Worm (Caenorhabditis elegans): ENCODE results near the gene rap-3.

rap-3 gene

ce11 chrIV:11149454-11150163 is 27.5 kb upstream of the rap-3 start, which contains the start of the genes F01G4.6 and pfd-1 (continued):
- TF ChIP-seq ama-1 (optimal IDR thresholded peaks at IDR 0.05) (peak; percentile 46), fkh-10 (GFP tag; optimal IDR thresholded peaks at IDR 0.05) (peak; percentile 89), nhr-19 (GFP tag; conservative IDR thresholded peaks at IDR 0.05) (peak; percentile 100), mdl-1 (tag; optimal IDR thresholded peaks at IDR 0.05) (peak in 1 of 2 experiments; percentile 82), ces-1 (GFP tag; optimal IDR thresholded peaks at IDR 0.05) (no peak), ceh-88 (GFP tag; IDR thresholded peaks at IDR 0.05) (peak; percentile 91), ceh-63 (GFP tag; optimal IDR thresholded peaks at IDR 0.05) (no peak), lin-39 (tag; optimal IDR thresholded peaks at IDR 0.05) (peak; percentile 58), mep-1 (tag; optimal IDR thresholded peaks at IDR 0.05) (peak; percentile 92), efl-3 (GFP tag; optimal IDR thresholded peaks at IDR 0.05) (no peak), alr-1 (tag; optimal IDR thresholded peaks at IDR 0.05; ENCODE audit: borderline replicate concordance) (no peak), egl-13 (tag; optimal IDR thresholded peaks at IDR 0.05) (peak; percentile 89), nhr-90 (tag; optimal IDR thresholded peaks at IDR 0.05; ENCODE audit: poor library complexity) (peak; percentile 92), hlh-17 (GFP tag; optimal IDR thresholded peaks at IDR 0.05; ENCODE audit: borderline replicate concordance) (no peak), unc-86 (tag; optimal IDR thresholded peaks at IDR 0.05) (peak; percentile 86), grh-1 (GFP tag; IDR thresholded peaks at IDR 0.05) (peak; percentile 84), skn-1 (tag; optimal IDR thresholded peaks at IDR 0.05) (peak; percentile 88), sup-37 (GFP tag; optimal IDR thresholded peaks at IDR 0.05) (peak; percentile 37), hlh-4 (tag; optimal IDR thresholded peaks at IDR 0.05) (no peak), ztf-11 (tag; optimal IDR thresholded peaks at IDR 0.05) (peak in 1 of 2 experiments; percentile 81), nhr-237 (tag; optimal IDR thresholded peaks at IDR 0.05) (peak; percentile 85), isw-1 (GFP tag; IDR thresholded peaks at IDR 0.05) (peak; percentile 95), nhr-28 (tag; optimal IDR thresholded peaks at IDR 0.05) (no peak), dpl-1 (GFP tag; optimal IDR thresholded peaks at IDR 0.05) (peak; percentile 83 to 86 (median 86)), nhr-11 (tag; optimal IDR thresholded peaks at IDR 0.05) (peak; percentile 90), swsn-7 (tag; optimal IDR thresholded peaks at IDR 0.05) (peak; percentile 95), lin-15B (tag; optimal IDR thresholded peaks at IDR 0.05) (peak; percentile 86), ceh-82 (tag; optimal IDR thresholded peaks at IDR 0.05) (peak; percentile 95 to 97 (median 97)), tlp-1 (tag; optimal IDR thresholded peaks at IDR 0.05) (no peak), blmp-1 (tag; optimal IDR thresholded peaks at IDR 0.05) (peak; percentile 88), sox-4 (tag; optimal IDR thresholded peaks at IDR 0.05) (peak; percentile 68), nhr-20 (tag; optimal IDR thresholded peaks at IDR 0.05) (peak; percentile 97), nhr-77 (tag; optimal IDR thresholded peaks at IDR 0.05) (peak; percentile 92), F16B12.6 (tag; optimal IDR thresholded peaks at IDR 0.05) (peak; percentile 73), hpl-2 (GFP tag; optimal IDR thresholded peaks at IDR 0.05) (peak; percentile 51), rnt-1 (tag; optimal IDR thresholded peaks at IDR 0.05) (peak; percentile 93), unc-30 (tag; optimal IDR thresholded peaks at IDR 0.05) (no peak), snu-23 (GFP tag; optimal IDR thresholded peaks at IDR 0.05) (peak; percentile 97), nhr-47 (tag; optimal IDR thresholded peaks at IDR 0.05) (peak; percentile 96), lin-35 (GFP tag; optimal IDR thresholded peaks at IDR 0.05) (peak; percentile 87 to 91), pqm-1 (tag; optimal IDR thresholded peaks at IDR 0.05) (no peak), unc-130 (tag; optimal IDR thresholded peaks at IDR 0.05) (peak; percentile 99), C16A3.4 (tag; optimal IDR thresholded peaks at IDR 0.05) (peak; percentile 95), ztf-4 (tag; optimal IDR thresholded peaks at IDR 0.05) (peak; percentile 89), elt-3 (tag; optimal IDR thresholded peaks at IDR 0.05) (peak; percentile 23 to 94 (median 83)), C04F5.9 (tag; optimal IDR thresholded peaks at IDR 0.05) (peak; percentile 83), pag-3 (tag; optimal IDR thresholded peaks at IDR 0.05; ENCODE audit: borderline replicate concordance, insufficient read depth) (peak; percentile 71), dsc-1 (tag; optimal IDR thresholded peaks at IDR 0.05) (peak; percentile 98), nhr-85 (tag) (peak; percentile 96), xbp-1 (tag; optimal IDR thresholded peaks at IDR 0.05) (peak; percentile 98), zag-1 (tag; optimal IDR thresholded peaks at IDR 0.05) (peak; percentile 97), nhr-76 (tag; optimal IDR thresholded peaks at IDR 0.05) (no peak)

Measured in whole organism, L1 larva.